Worm (Caenorhabditis elegans) whole organism, L2 larva: ENCODE measurements around the gene dhs-19.
A peak's percentile ranks its signal among the peaks of the same experiment; 100 is the strongest.

ENCODE experiments used
- C34F6.9 ChIP-seq: fragments of 150-350 bp; optimal IDR thresholded peaks from 2 replicates; lab custom pipeline; 2014; ENCODE audit warnings: missing biosample characterization, missing genetic modification characterization
- F13H6.1 ChIP-seq: sonication (generic microtip); optimal IDR thresholded peaks from 2 replicates; lab custom pipeline; 2016; ENCODE audit warnings: missing genetic modification characterization, missing compliant biosample characterization
- R02D3.7 ChIP-seq: fragments of 150-350 bp; optimal IDR thresholded peaks from 2 replicates; lab custom pipeline; 2014; ENCODE audit warnings: missing biosample characterization, missing genetic modification characterization
- Y55F3AM.14 ChIP-seq: fragments of 200-800 bp; sonication (Bioruptor generic); optimal IDR thresholded peaks from 2 replicates; lab custom pipeline; 2018; ENCODE audit warnings: mild to moderate bottlenecking, missing genetic modification characterization, missing compliant biosample characterization
- ZK546.5 ChIP-seq: sonication (generic microtip); optimal IDR thresholded peaks from 2 replicates; lab custom pipeline; 2017; ENCODE audit warnings: missing biosample characterization, missing genetic modification characterization
- alr-1 ChIP-seq: fragments of 150-350 bp; optimal IDR thresholded peaks from 2 replicates; lab custom pipeline; 2014; ENCODE audit warnings: missing biosample characterization, missing genetic modification characterization
- aly-2 ChIP-seq: fragments of 150-350 bp; optimal IDR thresholded peaks from 2 replicates; lab custom pipeline; 2014; ENCODE audit warnings: missing biosample characterization, missing genetic modification characterization
- blmp-1 ChIP-seq: sonication (generic microtip); optimal IDR thresholded peaks from 2 replicates; lab custom pipeline; 2017; ENCODE audit warnings: missing genetic modification characterization, mild to moderate bottlenecking, missing compliant biosample characterization, antibody characterized with exemption, moderate library complexity; ENCODE audit not compliant: insufficient read depth
- ceh-16 ChIP-seq: fragments of 150-350 bp; optimal IDR thresholded peaks from 2 replicates; lab custom pipeline; 2014; ENCODE audit warnings: missing biosample characterization, missing genetic modification characterization
- ceh-82 ChIP-seq: fragments of 150-350 bp; optimal IDR thresholded peaks from 2 replicates; lab custom pipeline; 2014; ENCODE audit warnings: missing biosample characterization, missing genetic modification characterization
- crh-2 ChIP-seq: sonication (generic microtip); optimal IDR thresholded peaks from 2 replicates; lab custom pipeline; 2017; ENCODE audit warnings: missing biosample characterization, missing genetic modification characterization
- dmd-4 ChIP-seq: sonication (generic microtip); optimal IDR thresholded peaks from 2 replicates; lab custom pipeline; 2017; ENCODE audit warnings: missing biosample characterization, missing genetic modification characterization
- egl-27 ChIP-seq: sonication (generic microtip); optimal IDR thresholded peaks from 3 replicates; lab custom pipeline; 2017; ENCODE audit warnings: missing biosample characterization, missing genetic modification reagents, missing genetic modification characterization
- elt-1 ChIP-seq: fragments of 150-350 bp; optimal IDR thresholded peaks from 2 replicates; lab custom pipeline; 2014; ENCODE audit warnings: missing biosample characterization, missing genetic modification characterization
- elt-3 ChIP-seq: sonication (generic microtip); optimal IDR thresholded peaks from 2 replicates; lab custom pipeline; 2017; ENCODE audit warnings: missing biosample characterization, missing genetic modification characterization
- fos-1 ChIP-seq: fragments of 150-350 bp; optimal IDR thresholded peaks from 2 replicates; lab custom pipeline; 2014; ENCODE audit warnings: missing biosample characterization, missing genetic modification characterization
- lin-11 ChIP-seq: fragments of 150-350 bp; sonication (generic microtip); optimal IDR thresholded peaks from 2 replicates; lab custom pipeline; 2014; ENCODE audit warnings: missing biosample characterization, missing genetic modification characterization, inconsistent platforms, mixed read lengths
- lin-13 ChIP-seq: fragments of 150-350 bp; optimal IDR thresholded peaks from 2 replicates; lab custom pipeline; 2014; ENCODE audit warnings: missing biosample characterization, missing genetic modification reagents, missing genetic modification characterization
- lsy-2 ChIP-seq, 2 experiments: fragments of 150-350 bp in 1 of 2; sonication (generic microtip) in 1 of 2; optimal IDR thresholded peaks; 2 replicates each; lab custom pipeline; 2014 to 2017; ENCODE audit warnings: missing biosample characterization in 2 of 2, missing genetic modification characterization in 2 of 2
- mab-5 ChIP-seq: fragments of 150-350 bp; optimal IDR thresholded peaks from 2 replicates; lab custom pipeline; 2014; ENCODE audit warnings: missing biosample characterization, missing genetic modification characterization
- mbf-1 ChIP-seq: sonication (generic microtip); optimal IDR thresholded peaks from 2 replicates; lab custom pipeline; 2017; ENCODE audit warnings: missing biosample characterization, missing genetic modification characterization
- mdl-1 ChIP-seq, 2 experiments: fragments of 150-350 bp in 1 of 2; sonication (generic microtip) in 1 of 2; optimal IDR thresholded peaks; 2 replicates each; lab custom pipeline; 2017; ENCODE audit warnings: missing biosample characterization in 2 of 2, missing genetic modification characterization in 2 of 2
- nhr-11 ChIP-seq: fragments of 150-350 bp; optimal IDR thresholded peaks from 2 replicates; lab custom pipeline; 2014; ENCODE audit warnings: missing biosample characterization, missing genetic modification characterization
- nhr-12 ChIP-seq: fragments of 150-350 bp; optimal IDR thresholded peaks from 2 replicates; lab custom pipeline; 2014; ENCODE audit warnings: missing biosample characterization, missing genetic modification characterization
- nhr-129 ChIP-seq: fragments of 150-350 bp; optimal IDR thresholded peaks from 2 replicates; lab custom pipeline; 2014; ENCODE audit warnings: missing biosample characterization, missing genetic modification characterization
- nhr-21 ChIP-seq: fragments of 150-350 bp; optimal IDR thresholded peaks from 2 replicates; lab custom pipeline; 2014; ENCODE audit warnings: missing biosample characterization, missing genetic modification characterization
- nhr-23 ChIP-seq: fragments of 150-350 bp; optimal IDR thresholded peaks from 2 replicates; lab custom pipeline; 2014; ENCODE audit warnings: missing biosample characterization, missing genetic modification reagents, missing genetic modification characterization
- nhr-237 ChIP-seq: fragments of 150-350 bp; optimal IDR thresholded peaks from 2 replicates; lab custom pipeline; 2014; ENCODE audit warnings: missing biosample characterization, missing genetic modification characterization
- nhr-25 ChIP-seq: fragments of 150-350 bp; sonication (generic microtip); optimal IDR thresholded peaks from 3 replicates; lab custom pipeline; 2014; ENCODE audit warnings: missing biosample characterization, missing genetic modification characterization
- nhr-77 ChIP-seq: fragments of 150-350 bp; optimal IDR thresholded peaks from 2 replicates; lab custom pipeline; 2014; ENCODE audit warnings: missing biosample characterization, missing genetic modification characterization
- peb-1 ChIP-seq: fragments of 150-350 bp; optimal IDR thresholded peaks from 2 replicates; lab custom pipeline; 2014; ENCODE audit warnings: missing biosample characterization, missing genetic modification characterization
- sem-4 ChIP-seq: fragments of 150-350 bp; optimal IDR thresholded peaks from 2 replicates; lab custom pipeline; 2014; ENCODE audit warnings: missing biosample characterization, missing genetic modification reagents, missing genetic modification characterization
- skn-1 ChIP-seq: sonication (generic microtip); optimal IDR thresholded peaks from 2 replicates; lab custom pipeline; 2017; ENCODE audit warnings: missing biosample characterization, missing genetic modification characterization
- sma-3 ChIP-seq: sonication (generic microtip); optimal IDR thresholded peaks from 2 replicates; lab custom pipeline; 2016; ENCODE audit warnings: missing genetic modification reagents, missing genetic modification characterization, missing compliant biosample characterization
- sma-9 ChIP-seq, 2 experiments: fragments of 150-350 bp in 1 of 2; sonication (generic microtip) in 1 of 2; optimal IDR thresholded peaks; 2 replicates each; lab custom pipeline; 2014 to 2016; ENCODE audit warnings: missing genetic modification characterization in 2 of 2, mild to moderate bottlenecking in 1 of 2, missing biosample characterization in 1 of 2, missing compliant biosample characterization in 1 of 2, missing genetic modification reagents in 1 of 2, moderate library complexity in 1 of 2
- snpc-4 ChIP-seq: fragments of 150-350 bp; optimal IDR thresholded peaks from 2 replicates; lab custom pipeline; 2014; ENCODE audit warnings: missing biosample characterization, missing genetic modification characterization
- unc-39 ChIP-seq: fragments of 150-350 bp; optimal IDR thresholded peaks from 2 replicates; lab custom pipeline; 2014; ENCODE audit warnings: missing biosample characterization, missing genetic modification characterization
- unc-55 ChIP-seq: fragments of 150-350 bp; sonication (generic microtip); optimal IDR thresholded peaks from 3 replicates; lab custom pipeline; 2014; ENCODE audit warnings: missing biosample characterization, missing genetic modification reagents, missing genetic modification characterization
- unc-62 ChIP-seq: fragments of 150-350 bp; optimal IDR thresholded peaks from 2 replicates; lab custom pipeline; 2014; ENCODE audit warnings: missing biosample characterization, missing genetic modification reagents, missing genetic modification characterization
- zag-1 ChIP-seq: fragments of 150-350 bp; optimal IDR thresholded peaks from 2 replicates; lab custom pipeline; 2014; ENCODE audit warnings: missing biosample characterization, missing genetic modification characterization
- ztf-1 ChIP-seq: fragments of 200-800 bp; sonication (Bioruptor generic); conservative IDR thresholded peaks from 2 replicates; pipeline ENCODE4 v1.3.6; 2022; ENCODE audit warnings: missing genetic modification characterization, missing compliant biosample characterization
- ztf-11 ChIP-seq: sonication (generic microtip); optimal IDR thresholded peaks from 2 replicates; lab custom pipeline; 2017; ENCODE audit warnings: missing biosample characterization, missing genetic modification characterization
- ztf-4 ChIP-seq: fragments of 150-350 bp; optimal IDR thresholded peaks from 2 replicates; lab custom pipeline; 2014; ENCODE audit warnings: missing biosample characterization, missing genetic modification characterization

Gene dhs-19

DNA sequence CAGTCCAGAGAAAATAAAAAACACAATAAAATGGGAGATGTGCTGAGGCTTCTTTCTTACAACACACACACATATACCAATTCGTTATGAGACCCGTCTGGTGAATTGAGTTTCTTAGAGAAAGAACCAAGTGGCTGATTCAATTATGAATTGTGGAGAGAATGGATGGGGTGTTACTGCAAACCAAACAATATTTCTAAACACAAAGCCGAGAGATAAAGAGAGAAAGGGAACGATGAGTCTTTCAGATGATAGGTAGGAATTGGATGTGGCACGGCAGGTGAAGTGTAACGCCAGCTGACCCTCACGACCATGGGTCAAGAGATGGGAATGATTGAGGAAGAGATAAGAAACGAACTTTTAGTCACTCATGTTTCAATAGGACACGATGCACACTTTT, 44.0 kb downstream of the dhs-19 start, which contains the start of gene mig-17:
TSS of gene mig-17 (plus strand) at position 389 of the 400 bp plus-strand sequence.
- TF ChIP-seq nhr-129 (tag; lab: Kevin White, UChicago), result peak; percentile 31
- peak; percentile 7 for TF ChIP-seq sma-9 (GFP tag; optimal IDR thresholded peaks at IDR 0.05; lab: Kevin White, UChicago)
- no peak for TF ChIP-seq sma-9 (tag; optimal IDR thresholded peaks at IDR 0.05; lab: Kevin White, UChicago)
- no peak for TF ChIP-seq elt-3
- TF ChIP-seq F13H6.1 (tag; lab: Kevin White, UChicago), result peak; percentile 56

DNA sequence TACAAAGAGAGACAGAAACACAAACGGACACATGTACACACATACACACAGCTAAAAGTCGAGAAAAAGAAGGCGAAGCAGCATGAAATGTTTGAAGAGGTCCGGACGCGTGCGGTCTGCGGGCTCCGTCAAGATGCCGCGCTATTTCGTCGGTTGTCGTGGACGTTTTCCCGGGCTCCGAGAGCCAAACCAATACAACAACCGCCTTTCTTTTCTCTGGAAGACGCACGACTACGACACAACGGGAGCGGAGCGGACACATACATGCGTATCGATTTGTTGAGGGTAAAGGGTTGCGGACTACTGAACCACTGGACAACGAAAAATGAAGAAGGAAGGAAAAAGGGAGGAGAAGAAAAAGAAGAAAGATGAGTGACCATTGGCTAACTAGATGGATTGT, 44.9 kb downstream of the dhs-19 start:
- TF ChIP-seq nhr-25 (tag; lab: Kevin White, UChicago), result no peak
- TF ChIP-seq ceh-16 (tag; lab: Kevin White, UChicago), result no peak
- no peak for TF ChIP-seq nhr-21 (tag; lab: Kevin White, UChicago)
- TF ChIP-seq blmp-1 (tag; lab: Kevin White, UChicago), result no peak
- TF ChIP-seq fos-1, result no peak
- peak; percentile 75 for TF ChIP-seq F13H6.1 (tag; lab: Kevin White, UChicago)
- TF ChIP-seq dmd-4 (tag; lab: Kevin White, UChicago), result no peak
- TF ChIP-seq mbf-1 (tag; lab: Kevin White, UChicago), result no peak
- TF ChIP-seq lin-11 (tag; lab: Kevin White, UChicago), result no peak
- peak; percentile 23 for TF ChIP-seq sem-4 (tag; lab: Kevin White, UChicago)
- no peak for TF ChIP-seq nhr-77 (tag; lab: Kevin White, UChicago)
- TF ChIP-seq elt-3, result no peak
- peak; percentile 43 for TF ChIP-seq C34F6.9
- TF ChIP-seq unc-39, result no peak
- peak; percentile 14 for TF ChIP-seq mab-5 (tag; lab: Kevin White, UChicago)
- TF ChIP-seq snpc-4 (tag; lab: Kevin White, UChicago), result no peak
- TF ChIP-seq alr-1 (tag; lab: Kevin White, UChicago), result no peak
- peak in 1 of 2 experiments; percentile 5 for TF ChIP-seq lsy-2 (tag; optimal IDR thresholded peaks at IDR 0.05; lab: Kevin White, UChicago)
- no peak for TF ChIP-seq crh-2 (tag; lab: Kevin White, UChicago)
- TF ChIP-seq nhr-129 (tag; lab: Kevin White, UChicago), result no peak
- TF ChIP-seq nhr-23, result no peak
- no peak for TF ChIP-seq ZK546.5 (tag; lab: Kevin White, UChicago)
- no peak for TF ChIP-seq ztf-1
- no peak for TF ChIP-seq unc-62 (GFP tag; lab: Kevin White, UChicago)
- no peak for TF ChIP-seq egl-27 (tag; lab: Kevin White, UChicago)
- TF ChIP-seq zag-1, result peak; percentile 58
- TF ChIP-seq ztf-4 (tag; lab: Kevin White, UChicago), result no peak
- no peak for TF ChIP-seq skn-1 (tag; lab: Kevin White, UChicago)
- no peak for TF ChIP-seq nhr-237 (tag; lab: Kevin White, UChicago)
- no peak for TF ChIP-seq elt-1 (tag; lab: Kevin White, UChicago)
- no peak for TF ChIP-seq peb-1 (tag; lab: Kevin White, UChicago)
- TF ChIP-seq unc-55, result peak; percentile 61
- peak in 1 of 2 experiments; percentile 29 for TF ChIP-seq mdl-1 (tag; optimal IDR thresholded peaks at IDR 0.05; lab: Kevin White, UChicago)
- no peak for TF ChIP-seq nhr-12 (tag; lab: Kevin White, UChicago)
- TF ChIP-seq ceh-82 (tag; lab: Kevin White, UChicago), result no peak
- no peak for TF ChIP-seq aly-2
- TF ChIP-seq lin-13 (GFP tag; lab: Kevin White, UChicago), result peak; percentile 22
- peak; percentile 14 for TF ChIP-seq sma-9 (GFP tag; optimal IDR thresholded peaks at IDR 0.05; lab: Kevin White, UChicago)
- no peak for TF ChIP-seq sma-9 (tag; optimal IDR thresholded peaks at IDR 0.05; lab: Kevin White, UChicago)
- TF ChIP-seq Y55F3AM.14 (GFP tag; lab: Kevin White, UChicago), result no peak
- no peak for TF ChIP-seq R02D3.7 (tag; lab: Kevin White, UChicago)

DNA sequence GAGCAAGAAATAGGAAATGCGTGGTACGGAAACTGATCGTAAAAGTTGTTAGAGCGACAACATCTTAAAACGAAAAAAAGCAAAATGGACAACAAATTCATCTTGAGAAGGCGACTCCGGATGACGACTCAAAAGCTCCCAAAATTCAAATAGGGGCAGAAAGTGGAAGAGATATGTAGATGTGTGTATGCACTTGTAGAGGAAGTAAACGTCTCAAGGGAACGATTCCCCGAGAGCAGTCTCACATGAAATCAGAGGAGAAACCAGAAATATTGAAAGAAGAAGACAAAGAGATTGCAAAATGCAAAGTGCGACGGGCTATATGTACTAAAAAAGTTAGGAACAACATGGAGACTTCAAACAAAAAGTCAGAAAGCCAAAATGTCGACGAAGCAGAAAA, 46.8 kb downstream of the dhs-19 start, which contains the start of gene F57B7.2:
TSS of gene F57B7.2 (minus strand) at position 101 of the 400 bp plus-strand sequence.
- TF ChIP-seq sma-9 (GFP tag; optimal IDR thresholded peaks at IDR 0.05; lab: Kevin White, UChicago), result peak; percentile 7
- no peak for TF ChIP-seq sma-9 (tag; optimal IDR thresholded peaks at IDR 0.05; lab: Kevin White, UChicago)
- no peak for TF ChIP-seq Y55F3AM.14 (GFP tag; lab: Kevin White, UChicago)
- no peak for TF ChIP-seq sma-3
- no peak for TF ChIP-seq dmd-4 (tag; lab: Kevin White, UChicago)
- TF ChIP-seq unc-39, result no peak
- no peak for TF ChIP-seq ztf-11 (tag; lab: Kevin White, UChicago)
- TF ChIP-seq aly-2, result no peak
- no peak for TF ChIP-seq nhr-237 (tag; lab: Kevin White, UChicago)
- no peak for TF ChIP-seq lsy-2 (tag; optimal IDR thresholded peaks at IDR 0.05; lab: Kevin White, UChicago)
- TF ChIP-seq nhr-11 (tag; lab: Kevin White, UChicago), result no peak
- peak; percentile 2 for TF ChIP-seq mab-5 (tag; lab: Kevin White, UChicago)
- TF ChIP-seq zag-1, result no peak
- no peak for TF ChIP-seq elt-1 (tag; lab: Kevin White, UChicago)
